Worm (Caenorhabditis elegans) whole organism, L4 larva: Measurements from ENCODE around the gene F10E7.2.

Experiments
- F44E2.7 ChIP-seq: fragments of 200-800 bp; sonication (Bioruptor generic); IDR thresholded peaks from 2 replicates; pipeline ENCODE4 v2.1.2; 2022; ENCODE audit warnings: missing genetic modification characterization, missing compliant biosample characterization
- F49E8.2 ChIP-seq: sonication (generic microtip); optimal IDR thresholded peaks from 2 replicates; lab custom pipeline; 2016; ENCODE audit warnings: missing compliant biosample characterization, mild to moderate bottlenecking, missing genetic modification characterization, borderline replicate concordance
- Y105C5A.15 ChIP-seq: fragments of 200-800 bp; sonication (Bioruptor generic); IDR thresholded peaks from 2 replicates; pipeline ENCODE4 v1.3.6; 2022; ENCODE audit warnings: missing genetic modification characterization, missing compliant biosample characterization
- Y48G9A.11 ChIP-seq: fragments of 200-800 bp; sonication (Bioruptor generic); IDR thresholded peaks from 2 replicates; pipeline ENCODE4 v1.3.6; 2022; ENCODE audit warnings: missing genetic modification reagents, missing genetic modification characterization, missing compliant biosample characterization
- Y75B8A.6 ChIP-seq: fragments of 200-800 bp; sonication (Bioruptor generic); IDR thresholded peaks from 2 replicates; pipeline ENCODE4 v1.3.6; 2022; ENCODE audit warnings: missing genetic modification reagents, missing genetic modification characterization, missing compliant biosample characterization
- ZK337.2 ChIP-seq: fragments of 200-800 bp; sonication (Bioruptor generic); IDR thresholded peaks from 2 replicates; pipeline ENCODE4 v1.3.6; 2022; ENCODE audit warnings: missing genetic modification reagents, missing genetic modification characterization, missing compliant biosample characterization
- ama-1 ChIP-seq: fragments of 150-350 bp; optimal IDR thresholded peaks from 2 replicates; lab custom pipeline; 2014; ENCODE audit warnings: inconsistent platforms, mixed read lengths
- arid-1 ChIP-seq: fragments of 200-800 bp; sonication (Bioruptor generic); conservative IDR thresholded peaks from 2 replicates; pipeline ENCODE4 v1.3.6; 2022; ENCODE audit warnings: missing genetic modification reagents, missing genetic modification characterization, missing compliant biosample characterization
- ceh-20 ChIP-seq: fragments of 200-800 bp; sonication (Bioruptor generic); IDR thresholded peaks from 2 replicates; pipeline ENCODE4 v1.3.6; 2022; ENCODE audit warnings: missing genetic modification reagents, missing genetic modification characterization, missing compliant biosample characterization
- ceh-28 ChIP-seq: fragments of 150-350 bp; optimal IDR thresholded peaks from 2 replicates; lab custom pipeline; 2014; ENCODE audit warnings: missing biosample characterization, missing genetic modification reagents, missing genetic modification characterization
- ceh-82 ChIP-seq: sonication (generic microtip); optimal IDR thresholded peaks from 2 replicates; lab custom pipeline; 2017; ENCODE audit warnings: missing biosample characterization, missing genetic modification characterization
- ces-1 ChIP-seq: fragments of 150-350 bp; sonication (generic microtip); optimal IDR thresholded peaks from 4 replicates; lab custom pipeline; 2014; ENCODE audit warnings: missing biosample characterization, missing genetic modification reagents, missing genetic modification characterization
- ctbp-1 ChIP-seq: fragments of 200-800 bp; sonication (Bioruptor generic); IDR thresholded peaks from 2 replicates; pipeline ENCODE4 v1.3.6; 2022; ENCODE audit warnings: missing genetic modification reagents, missing genetic modification characterization, missing compliant biosample characterization
- daf-12 ChIP-seq: fragments of 150-350 bp; optimal IDR thresholded peaks from 2 replicates; lab custom pipeline; 2014; ENCODE audit warnings: missing biosample characterization, missing genetic modification reagents, missing genetic modification characterization
- dpl-1 ChIP-seq: fragments of 150-350 bp; optimal IDR thresholded peaks from 2 replicates; lab custom pipeline; 2014; ENCODE audit warnings: missing biosample characterization, missing genetic modification reagents, missing genetic modification characterization
- duxl-1 ChIP-seq: sonication (generic microtip); optimal IDR thresholded peaks from 2 replicates; lab custom pipeline; 2016; ENCODE audit warnings: mild to moderate bottlenecking, missing genetic modification characterization, moderate library complexity, missing compliant biosample characterization; ENCODE audit not compliant: poor library complexity
- egl-27 ChIP-seq: sonication (generic microtip); optimal IDR thresholded peaks from 3 replicates; lab custom pipeline; 2017; ENCODE audit warnings: missing biosample characterization, missing genetic modification reagents, missing genetic modification characterization
- fkh-10 ChIP-seq: fragments of 150-350 bp; optimal IDR thresholded peaks from 2 replicates; lab custom pipeline; 2014; ENCODE audit warnings: missing biosample characterization, missing genetic modification reagents, missing genetic modification characterization
- lim-7 ChIP-seq: fragments of 200-800 bp; sonication (Bioruptor generic); IDR thresholded peaks from 2 replicates; pipeline ENCODE4 v1.3.6; 2022; ENCODE audit warnings: missing genetic modification characterization, missing compliant biosample characterization
- lin-38 ChIP-seq: fragments of 200-800 bp; sonication (Bioruptor generic); IDR thresholded peaks from 2 replicates; pipeline ENCODE4 v1.3.6; 2022; ENCODE audit warnings: missing genetic modification reagents, missing genetic modification characterization, missing compliant biosample characterization
- lin-39 ChIP-seq: fragments of 150-350 bp; optimal IDR thresholded peaks from 2 replicates; lab custom pipeline; 2014; ENCODE audit warnings: missing biosample characterization, missing genetic modification reagents, missing genetic modification characterization
- lsy-2 ChIP-seq, 2 experiments: fragments of 150-350 bp in 1 of 2; sonication (generic microtip) in 1 of 2; optimal IDR thresholded peaks; 2 replicates each; lab custom pipeline; 2014 to 2017; ENCODE audit warnings: missing biosample characterization in 2 of 2, missing genetic modification characterization in 2 of 2
- mdl-1 ChIP-seq, 2 experiments: fragments of 150-350 bp in 1 of 2; sonication (generic microtip) in 1 of 2; optimal IDR thresholded peaks; 2 replicates each; lab custom pipeline; 2014 to 2017; ENCODE audit warnings: missing biosample characterization in 2 of 2, missing genetic modification characterization in 2 of 2
- mdt-29 ChIP-seq: fragments of 200-800 bp; sonication (Bioruptor generic); IDR thresholded peaks from 2 replicates; pipeline ENCODE4 v1.3.6; 2022; ENCODE audit warnings: missing genetic modification reagents, missing genetic modification characterization, missing compliant biosample characterization
- nhr-25 ChIP-seq: sonication (generic microtip); optimal IDR thresholded peaks from 2 replicates; lab custom pipeline; 2017; ENCODE audit warnings: missing genetic modification characterization, mild to moderate bottlenecking, missing compliant biosample characterization, antibody characterized with exemption, moderate library complexity, borderline replicate concordance; ENCODE audit not compliant: insufficient read depth
- rbr-2 ChIP-seq: sonication (generic microtip); optimal IDR thresholded peaks from 2 replicates; lab custom pipeline; 2016; ENCODE audit warnings: missing genotype, missing genetic modification characterization, missing compliant biosample characterization
- skn-1 ChIP-seq: fragments of 150-350 bp; optimal IDR thresholded peaks from 2 replicates; lab custom pipeline; 2014; ENCODE audit warnings: missing biosample characterization, missing genetic modification characterization
- snpc-4 ChIP-seq: fragments of 150-350 bp; optimal IDR thresholded peaks from 2 replicates; lab custom pipeline; 2014; ENCODE audit warnings: missing biosample characterization, missing genetic modification characterization
- spr-1 ChIP-seq: sonication (generic microtip); optimal IDR thresholded peaks from 2 replicates; lab custom pipeline; 2016; ENCODE audit warnings: mild to moderate bottlenecking, missing genetic modification characterization, missing compliant biosample characterization
- spr-3 ChIP-seq: fragments of 200-800 bp; sonication (Bioruptor generic); optimal IDR thresholded peaks from 2 replicates; lab custom pipeline; 2018; ENCODE audit warnings: mild to moderate bottlenecking, missing genetic modification characterization, missing compliant biosample characterization
- unc-39 ChIP-seq: sonication (generic microtip); optimal IDR thresholded peaks from 2 replicates; lab custom pipeline; 2017; ENCODE audit warnings: missing biosample characterization, missing genetic modification characterization
- vab-7 ChIP-seq: fragments of 200-800 bp; sonication (Bioruptor generic); IDR thresholded peaks from 2 replicates; pipeline ENCODE4 v1.3.6; 2022; ENCODE audit warnings: missing genetic modification reagents, missing genetic modification characterization, missing compliant biosample characterization
- zfp-2 ChIP-seq: sonication (generic microtip); optimal IDR thresholded peaks from 2 replicates; lab custom pipeline; 2016; ENCODE audit warnings: mild to moderate bottlenecking, missing genetic modification characterization, missing compliant biosample characterization
- zfp-3 ChIP-seq: fragments of 200-800 bp; sonication (Bioruptor generic); conservative IDR thresholded peaks from 2 replicates; pipeline ENCODE4 v1.3.6; 2022; ENCODE audit warnings: missing genetic modification reagents, missing genetic modification characterization, missing compliant biosample characterization
- ztf-7 ChIP-seq: fragments of 150-350 bp; optimal IDR thresholded peaks from 2 replicates; lab custom pipeline; 2014; ENCODE audit warnings: missing biosample characterization, missing genetic modification characterization

F10E7.2 gene

DNA sequence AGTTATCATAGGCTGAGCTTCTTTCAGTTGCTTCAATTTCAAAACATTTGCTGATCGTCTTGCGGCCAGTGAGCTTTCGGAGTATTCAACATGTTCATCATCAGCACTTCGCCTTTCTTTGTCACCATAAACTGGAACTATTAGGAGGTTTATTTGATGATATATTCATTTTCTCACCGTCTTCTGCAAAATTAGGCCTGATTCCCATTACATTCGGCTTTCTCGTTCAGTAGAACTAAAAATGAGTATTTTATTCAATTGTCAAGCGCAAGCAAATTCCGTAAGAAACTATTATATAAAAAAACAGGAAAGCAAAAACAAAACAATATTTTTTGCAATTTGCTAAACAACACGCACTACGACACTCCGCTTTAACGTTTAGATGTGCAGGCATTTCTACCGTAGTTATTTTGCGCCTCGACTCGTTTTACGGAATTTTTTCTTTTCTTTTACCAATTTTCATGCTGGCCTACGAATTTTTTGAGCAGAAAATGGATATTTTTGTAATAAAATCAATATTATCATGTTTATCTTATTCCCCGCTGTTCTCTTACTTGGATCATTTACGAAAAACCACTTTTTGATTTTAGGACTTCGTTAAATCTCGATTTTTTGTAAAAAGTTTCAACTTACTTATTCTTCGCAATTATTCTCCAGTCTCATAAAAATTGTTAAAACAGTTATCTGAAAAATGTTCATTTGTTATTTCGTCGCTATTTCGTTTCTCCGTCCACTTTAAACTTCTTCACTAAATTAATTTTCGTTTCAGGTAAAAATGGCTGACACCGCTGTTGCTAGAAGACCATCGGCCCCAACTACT lies 17.0 kb upstream of the F10E7.2 start, which contains the start of the genes farl-11 and rpl-33 (continued):
- TF ChIP-seq zfp-2 (tag; lab: Kevin White, UChicago) (peak; percentile 70), ceh-20 (0 out of 2 replicates have a peak, but pooled peaks have one; percentile 41), rbr-2 (tag; lab: Kevin White, UChicago) (peak; percentile 71), F44E2.7 (GFP tag; lab: Robert Waterston, UW) (no peak), spr-1 (tag; lab: Kevin White, UChicago) (peak; percentile 16), daf-12 (tag; lab: Kevin White, UChicago) (no peak), ztf-7 (tag; lab: Kevin White, UChicago) (no peak), lin-38 (GFP tag; lab: Robert Waterston, UW) (peak; percentile 73), snpc-4 (no peak), arid-1 (GFP tag; lab: Robert Waterston, UW) (peak; percentile 38; the same call in 1 of the 2 replicates), duxl-1 (tag; lab: Kevin White, UChicago) (no peak), ZK337.2 (GFP tag; lab: Robert Waterston, UW) (no peak), zfp-3 (GFP tag; lab: Robert Waterston, UW) (no peak), dpl-1 (GFP tag; lab: Kevin White, UChicago) (peak; percentile 72), ces-1 (GFP tag; lab: Kevin White, UChicago) (peak; percentile 29), Y75B8A.6 (GFP tag; lab: Robert Waterston, UW) (no peak), vab-7 (GFP tag; lab: Robert Waterston, UW) (no peak), lim-7 (no peak), skn-1 (tag; lab: Kevin White, UChicago) (no peak), Y105C5A.15 (GFP tag; lab: Robert Waterston, UW) (no peak), ceh-82 (tag; lab: Kevin White, UChicago) (no peak), nhr-25 (tag; lab: Kevin White, UChicago) (no peak), ama-1 (lab: Kevin White, UChicago) (peak; percentile 11)

DNA sequence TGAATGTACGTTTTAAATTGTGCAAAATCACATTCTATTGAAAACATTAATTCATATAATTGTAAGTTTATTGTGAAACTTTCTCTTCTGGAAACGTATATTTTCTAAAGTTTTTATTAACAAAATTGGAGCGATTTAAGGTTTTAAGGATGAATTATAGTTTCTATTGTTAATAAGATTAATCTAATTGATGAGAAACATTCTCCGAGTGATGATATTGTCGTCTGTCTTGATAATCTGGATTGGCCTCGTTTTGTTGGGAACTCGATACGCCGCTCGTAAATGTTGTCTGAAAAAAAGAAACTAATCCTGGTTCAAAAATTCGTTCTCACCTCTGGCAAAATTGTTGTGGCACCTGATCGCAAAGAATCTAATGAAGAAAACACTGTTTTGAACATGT lies 15.7 kb upstream of the F10E7.2 start:
- TF ChIP-seq F49E8.2 (tag; lab: Kevin White, UChicago) (no peak), lin-38 (GFP tag; lab: Robert Waterston, UW) (peak; percentile 37; the same call in 1 of the 2 replicates), Y48G9A.11 (peak; percentile 59), lsy-2 (tag; optimal IDR thresholded peaks at IDR 0.05; lab: Kevin White, UChicago) (no peak), lin-39 (tag; lab: Kevin White, UChicago) (no peak)

DNA sequence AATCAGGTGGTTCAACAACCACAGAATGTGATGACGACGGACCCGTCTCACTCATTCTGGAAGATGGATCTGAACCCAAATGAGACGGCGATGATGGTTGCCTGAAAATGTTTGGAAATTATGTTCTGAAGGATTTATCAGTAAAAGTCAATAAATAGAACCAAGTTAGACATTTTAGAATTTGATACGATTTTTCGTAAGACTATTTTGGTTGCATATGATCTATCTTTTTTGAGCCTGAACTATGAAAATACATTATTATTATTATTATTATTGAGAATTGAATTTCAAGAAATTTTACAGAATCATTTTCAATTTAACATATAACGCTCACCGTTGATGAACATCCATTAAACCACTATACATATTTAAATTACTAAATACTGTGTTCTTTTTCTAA lies 12.1 kb upstream of the F10E7.2 start, which contains the start of gene F10E7.9:
Gene F10E7.9 (minus strand): TSS at position 101 of the 400 bp plus-strand sequence.
- TF ChIP-seq unc-39 (tag; lab: Kevin White, UChicago) (no peak), F44E2.7 (GFP tag; lab: Robert Waterston, UW) (no peak), ceh-82 (tag; lab: Kevin White, UChicago) (no peak), zfp-3 (GFP tag; lab: Robert Waterston, UW) (no peak), mdt-29 (GFP tag; lab: Robert Waterston, UW) (no peak), ctbp-1 (GFP tag; lab: Robert Waterston, UW) (no peak), egl-27 (tag; lab: Kevin White, UChicago) (no peak), ceh-28 (tag; lab: Kevin White, UChicago) (no peak), fkh-10 (GFP tag; lab: Kevin White, UChicago) (no peak), lin-39 (tag; lab: Kevin White, UChicago) (no peak), spr-3 (GFP tag; lab: Kevin White, UChicago) (no peak), mdl-1 (tag; optimal IDR thresholded peaks at IDR 0.05; lab: Kevin White, UChicago) (no peak)
